Comparison of ENCODE assay signal across 3 fruit fly cellular contexts in the genomic region with DNA sequence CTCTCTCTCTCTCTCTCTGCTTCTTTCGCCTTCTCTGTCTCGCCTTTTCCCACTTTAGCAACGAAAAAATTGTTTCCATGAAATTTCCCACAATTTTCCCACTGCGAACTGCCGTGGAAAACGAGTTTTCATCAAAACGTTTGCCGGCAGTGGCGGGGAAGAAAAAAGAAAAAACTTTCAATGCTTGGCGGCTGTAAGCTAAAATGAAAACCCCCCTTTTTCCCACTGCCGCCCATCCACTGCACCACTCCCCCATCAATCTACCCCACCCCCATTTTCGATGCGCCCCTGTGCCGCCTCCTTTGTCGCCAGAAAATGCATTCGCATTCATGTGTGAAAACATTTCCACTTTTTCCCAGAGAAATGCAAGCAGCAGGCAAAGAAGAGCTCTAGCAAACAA.
TF ChIP-seq lines count a peak whose summit lies in the region.

No protein-coding gene starts in this region.

- TF ChIP-seq CTCF in whole organism, embryonic (GFP tag; optimal IDR thresholded peaks at IDR 0.05; lab: Kevin White, UChicago): no peak

TF ChIP-seq in whole organism, embryonic, 481 proteins besides CTCF, POLR2A, EP300 and RAD21:
- no peak for TF ChIP-seq dm (GFP tag; optimal IDR thresholded peaks at IDR 0.05; lab: Kevin White, UChicago)
- TF ChIP-seq dmrt11E (tag; optimal IDR thresholded peaks at IDR 0.05; lab: Kevin White, UChicago): no peak
- peak; percentile 20 for TF ChIP-seq CG8359 (GFP tag; optimal IDR thresholded peaks at IDR 0.05; lab: Kevin White, UChicago; ENCODE audit: borderline replicate concordance)
- TF ChIP-seq CG9215 (GFP tag; IDR thresholded peaks at IDR 0.05; lab: Robert Waterston, UW): no peak
- TF ChIP-seq Hr78 (GFP tag; optimal IDR thresholded peaks at IDR 0.05; lab: Kevin White, UChicago): no peak
- no peak for TF ChIP-seq CG3407 (GFP tag; optimal IDR thresholded peaks at IDR 0.05; lab: Kevin White, UChicago)
- TF ChIP-seq CG10366 (GFP tag; IDR thresholded peaks at IDR 0.05; lab: Robert Waterston, UW): no peak
- no peak for TF ChIP-seq sens-2 (GFP tag; IDR thresholded peaks at IDR 0.05; lab: Robert Waterston, UW)
- no peak for TF ChIP-seq Mrtf (GFP tag; IDR thresholded peaks at IDR 0.05; lab: Robert Waterston, UW)
- no peak for TF ChIP-seq CG10274 (GFP tag; optimal IDR thresholded peaks at IDR 0.05; lab: Kevin White, UChicago)
- TF ChIP-seq Fer3 (tag; optimal IDR thresholded peaks at IDR 0.05; lab: Kevin White, UChicago): no peak
- TF ChIP-seq CG4404 (GFP tag; IDR thresholded peaks at IDR 0.05; lab: Robert Waterston, UW): no peak
- TF ChIP-seq Drgx (GFP tag; IDR thresholded peaks at IDR 0.05; lab: Robert Waterston, UW): peak; percentile 71
- no peak for TF ChIP-seq sqz (GFP tag; optimal IDR thresholded peaks at IDR 0.05; lab: Kevin White, UChicago)
- no peak for TF ChIP-seq zf30C (GFP tag; optimal IDR thresholded peaks at IDR 0.05; lab: Kevin White, UChicago)
- TF ChIP-seq Hand (GFP tag; optimal IDR thresholded peaks at IDR 0.05; lab: Kevin White, UChicago): no peak
- no peak for TF ChIP-seq CG15011 (GFP tag; optimal IDR thresholded peaks at IDR 0.05; lab: Kevin White, UChicago)
- no peak for TF ChIP-seq zfh2 (GFP tag; optimal IDR thresholded peaks at IDR 0.05; lab: Kevin White, UChicago)
- TF ChIP-seq Xrp1 (GFP tag; IDR thresholded peaks at IDR 0.05; lab: Robert Waterston, UW): 0 out of 2 replicates have a peak, but pooled peaks have one; percentile 29

TF ChIP-seq in whole organism, prepupa, 60 proteins besides CTCF, POLR2A, EP300 and RAD21:
- TF ChIP-seq CG15336 (GFP tag; IDR thresholded peaks at IDR 0.05; lab: Robert Waterston, UW) (peak; percentile 81), CG6276 (GFP tag; optimal IDR thresholded peaks at IDR 0.05; lab: Kevin White, UChicago) (peak; percentile 76), salr (GFP tag; optimal IDR thresholded peaks at IDR 0.05; lab: Kevin White, UChicago) (peak in 1 of 2 experiments; percentile 25), dac (GFP tag; optimal IDR thresholded peaks at IDR 0.05; lab: Kevin White, UChicago) (peak; percentile 60), CG11762 (GFP tag; optimal IDR thresholded peaks at IDR 0.05; lab: Kevin White, UChicago; ENCODE audit: insufficient read depth) (no peak), CG6163 (GFP tag; IDR thresholded peaks at IDR 0.05; lab: Robert Waterston, UW) (peak; percentile 64; the same call in 2 of the 3 replicates), Hr38 (GFP tag; optimal IDR thresholded peaks at IDR 0.05; lab: Kevin White, UChicago) (no peak), Sox15 (GFP tag; optimal IDR thresholded peaks at IDR 0.05; lab: Kevin White, UChicago) (no peak), CG32006 (GFP tag; optimal IDR thresholded peaks at IDR 0.05; lab: Kevin White, UChicago) (peak; percentile 69), CG11902 (GFP tag; optimal IDR thresholded peaks at IDR 0.05; lab: Kevin White, UChicago) (no peak), CG8119 (GFP tag; IDR thresholded peaks at IDR 0.05; lab: Robert Waterston, UW) (peak; percentile 64; the same call in 2 of the 3 replicates), OdsH (GFP tag; optimal IDR thresholded peaks at IDR 0.05; lab: Kevin White, UChicago) (peak; percentile 0), Eip78C (GFP tag; lab: Kevin White, UChicago) (no peak), eg (GFP tag; IDR thresholded peaks at IDR 0.05; lab: Robert Waterston, UW) (peak; percentile 84), Lpt (GFP tag; optimal IDR thresholded peaks at IDR 0.05; lab: Kevin White, UChicago) (peak; percentile 60), ss (GFP tag; optimal IDR thresholded peaks at IDR 0.05; lab: Kevin White, UChicago) (no peak), CG4318 (GFP tag; optimal IDR thresholded peaks at IDR 0.05; lab: Kevin White, UChicago) (peak; percentile 26), Gug (GFP tag; IDR thresholded peaks at IDR 0.05; lab: Robert Waterston, UW) (0 out of 2 replicates have a peak, but pooled peaks have one; percentile 54), fd59A (GFP tag; optimal IDR thresholded peaks at IDR 0.05; lab: Kevin White, UChicago) (no peak)

TF ChIP-seq in whole organism, pupa, 21 proteins besides CTCF, POLR2A, EP300 and RAD21:
- TF ChIP-seq CG4496 (GFP tag; IDR thresholded peaks at IDR 0.05; lab: Robert Waterston, UW): peak; percentile 79
- TF ChIP-seq CG34367 (tag; optimal IDR thresholded peaks at IDR 0.05; lab: Kevin White, UChicago): no peak
- TF ChIP-seq CG14655 (GFP tag; optimal IDR thresholded peaks at IDR 0.05; lab: Kevin White, UChicago): peak; percentile 60
- TF ChIP-seq Ets98B (GFP tag; IDR thresholded peaks at IDR 0.05; lab: Robert Waterston, UW): peak; percentile 79
- TF ChIP-seq Pif1B (GFP tag; optimal IDR thresholded peaks at IDR 0.05; lab: Kevin White, UChicago): no peak
- TF ChIP-seq Snoo (tag; optimal IDR thresholded peaks at IDR 0.05; lab: Kevin White, UChicago): no peak
- TF ChIP-seq CG8159 (tag; optimal IDR thresholded peaks at IDR 0.05; lab: Kevin White, UChicago): no peak
- peak; percentile 66 for TF ChIP-seq CG32121 (GFP tag; IDR thresholded peaks at IDR 0.05; lab: Robert Waterston, UW)
- no peak for TF ChIP-seq rn (GFP tag; IDR thresholded peaks at IDR 0.05; lab: Robert Waterston, UW)
- TF ChIP-seq CG8301 (tag; optimal IDR thresholded peaks at IDR 0.05; lab: Kevin White, UChicago): peak; percentile 47
- no peak for TF ChIP-seq gl (tag; optimal IDR thresholded peaks at IDR 0.05; lab: Kevin White, UChicago)
- peak; percentile 80 for TF ChIP-seq fd96Ca (GFP tag; IDR thresholded peaks at IDR 0.05; lab: Robert Waterston, UW)
- TF ChIP-seq CG12605 (GFP tag; IDR thresholded peaks at IDR 0.05; lab: Robert Waterston, UW): peak; percentile 53; the same call in 1 of the 2 replicates
- no peak for TF ChIP-seq CG10348 (GFP tag; IDR thresholded peaks at IDR 0.05; lab: Robert Waterston, UW)

Comparison
In these comparisons a context has a peak if more than half of its experiments do, and no peak if none do; other contexts are left out.
1. Of the 7 proteins assayed by ChIP-seq in both whole organism, embryonic and whole organism, prepupa: peak only in whole organism, embryonic: none; only in whole organism, prepupa: Gug and Lpt; in both: none; in neither: 5.